Worm (Caenorhabditis elegans) whole organism, L1 larva: Measurements from ENCODE around the gene ddp-1.

Source experiments
- C04F5.9 ChIP-seq: sonication (generic microtip); optimal IDR thresholded peaks from 2 replicates; lab custom pipeline; 2016; ENCODE audit warnings: missing genetic modification characterization, missing compliant biosample characterization
- C16A3.4 ChIP-seq: fragments of 150-350 bp; optimal IDR thresholded peaks from 2 replicates; lab custom pipeline; 2014; ENCODE audit warnings: missing biosample characterization, missing genetic modification characterization
- C34B4.2 ChIP-seq: sonication (generic microtip); optimal IDR thresholded peaks from 2 replicates; lab custom pipeline; 2017; ENCODE audit warnings: mild to moderate bottlenecking, missing genetic modification characterization, missing compliant biosample characterization
- Y116A8C.19 ChIP-seq: sonication (generic microtip); optimal IDR thresholded peaks from 2 replicates; lab custom pipeline; 2016; ENCODE audit warnings: missing compliant biosample characterization, missing genetic modification characterization, borderline replicate concordance
- aha-1 ChIP-seq: fragments of 150-350 bp; optimal IDR thresholded peaks from 2 replicates; lab custom pipeline; 2014; ENCODE audit warnings: missing biosample characterization, missing genetic modification characterization
- alr-1 ChIP-seq: fragments of 200-800 bp; sonication (Bioruptor generic); optimal IDR thresholded peaks from 2 replicates; lab custom pipeline; 2018; ENCODE audit warnings: borderline replicate concordance, mild to moderate bottlenecking, missing genetic modification characterization, missing compliant biosample characterization
- aly-2 ChIP-seq: fragments of 150-350 bp; optimal IDR thresholded peaks from 2 replicates; lab custom pipeline; 2014; ENCODE audit warnings: missing biosample characterization, missing genetic modification characterization
- ceh-8 ChIP-seq: fragments of 200-800 bp; sonication (Bioruptor generic); optimal IDR thresholded peaks from 2 replicates; lab custom pipeline; 2018; ENCODE audit warnings: mild to moderate bottlenecking, missing genetic modification characterization, moderate library complexity, missing compliant biosample characterization
- ceh-82 ChIP-seq, 3 experiments: fragments of 150-350 bp in 1 of 3; sonication (generic microtip) in 2 of 3; optimal IDR thresholded peaks; 2 replicates each; lab custom pipeline; 2014 to 2017; ENCODE audit warnings: missing biosample characterization in 3 of 3, missing genetic modification characterization in 3 of 3
- ceh-90 ChIP-seq: sonication (generic microtip); optimal IDR thresholded peaks from 2 replicates; lab custom pipeline; 2016; ENCODE audit warnings: missing genetic modification characterization, missing compliant biosample characterization
- ces-1 ChIP-seq: fragments of 150-350 bp; optimal IDR thresholded peaks from 2 replicates; lab custom pipeline; 2014; ENCODE audit warnings: missing biosample characterization, missing genetic modification reagents, missing genetic modification characterization
- dpl-1 ChIP-seq, 3 experiments: fragments of 150-350 bp in 2 of 3; sonication (generic microtip) in 1 of 3; optimal IDR thresholded peaks; 2 replicates each; lab custom pipeline; 2014 to 2017; ENCODE audit warnings: missing biosample characterization in 3 of 3, missing genetic modification characterization in 3 of 3, missing genetic modification reagents in 3 of 3
- efl-3 ChIP-seq: fragments of 200-800 bp; sonication (Bioruptor generic); optimal IDR thresholded peaks from 2 replicates; lab custom pipeline; 2018; ENCODE audit warnings: mild to moderate bottlenecking, missing genetic modification characterization, missing compliant biosample characterization
- fkh-4 ChIP-seq: sonication (generic microtip); optimal IDR thresholded peaks from 2 replicates; lab custom pipeline; 2016; ENCODE audit warnings: missing compliant biosample characterization, missing genetic modification characterization, borderline replicate concordance
- fkh-8 ChIP-seq: sonication (generic microtip); optimal IDR thresholded peaks from 2 replicates; lab custom pipeline; 2016; ENCODE audit warnings: mild to moderate bottlenecking, missing genetic modification characterization, missing compliant biosample characterization
- fos-1 ChIP-seq: fragments of 150-350 bp; optimal IDR thresholded peaks from 2 replicates; lab custom pipeline; 2014; ENCODE audit warnings: missing biosample characterization, missing genetic modification characterization
- grh-1 ChIP-seq: fragments of 200-800 bp; sonication (Bioruptor generic); IDR thresholded peaks from 2 replicates; pipeline ENCODE4 v1.3.6; 2022; ENCODE audit warnings: missing genetic modification reagents, missing genetic modification characterization, missing compliant biosample characterization
- hpl-2 ChIP-seq: fragments of 150-350 bp; optimal IDR thresholded peaks from 2 replicates; lab custom pipeline; 2014; ENCODE audit warnings: missing biosample characterization, missing genetic modification reagents, missing genetic modification characterization
- irx-1 ChIP-seq: sonication (generic microtip); optimal IDR thresholded peaks from 2 replicates; lab custom pipeline; 2016; ENCODE audit warnings: missing genetic modification characterization, missing compliant biosample characterization
- jun-1 ChIP-seq: fragments of 150-350 bp; optimal IDR thresholded peaks from 2 replicates; lab custom pipeline; 2014; ENCODE audit warnings: missing biosample characterization, missing genetic modification reagents, missing genetic modification characterization
- lin-13 ChIP-seq: fragments of 150-350 bp; optimal IDR thresholded peaks from 2 replicates; lab custom pipeline; 2014; ENCODE audit warnings: missing biosample characterization, missing genetic modification reagents, missing genetic modification characterization
- lin-15B ChIP-seq: fragments of 150-350 bp; sonication (generic microtip); optimal IDR thresholded peaks from 3 replicates; lab custom pipeline; 2014; ENCODE audit warnings: missing biosample characterization, missing genetic modification characterization
- lin-35 ChIP-seq, 2 experiments: fragments of 150-350 bp; optimal IDR thresholded peaks; 2 replicates each; lab custom pipeline; 2014; ENCODE audit warnings: missing biosample characterization in 2 of 2, missing genetic modification characterization in 2 of 2, missing genetic modification reagents in 2 of 2
- lsy-2 ChIP-seq, 2 experiments: fragments of 150-350 bp; optimal IDR thresholded peaks; 2 replicates each; lab custom pipeline; 2014; ENCODE audit warnings: missing biosample characterization in 2 of 2, missing genetic modification characterization in 2 of 2
- mab-9 ChIP-seq: fragments of 200-800 bp; sonication (Bioruptor generic); IDR thresholded peaks from 2 replicates; pipeline ENCODE4 v1.3.6; 2022; ENCODE audit warnings: missing genetic modification reagents, missing genetic modification characterization, missing compliant biosample characterization
- mef-2 ChIP-seq: fragments of 150-350 bp; optimal IDR thresholded peaks from 2 replicates; lab custom pipeline; 2014; ENCODE audit warnings: missing biosample characterization, missing genetic modification characterization
- mep-1 ChIP-seq: fragments of 150-350 bp; optimal IDR thresholded peaks from 2 replicates; lab custom pipeline; 2014; ENCODE audit warnings: missing biosample characterization, missing genetic modification characterization
- nhr-11 ChIP-seq: fragments of 150-350 bp; optimal IDR thresholded peaks from 2 replicates; lab custom pipeline; 2014; ENCODE audit warnings: missing biosample characterization, missing genetic modification characterization
- nhr-12 ChIP-seq: sonication (generic microtip); optimal IDR thresholded peaks from 2 replicates; lab custom pipeline; 2017; ENCODE audit warnings: missing biosample characterization, missing genetic modification characterization
- nhr-19 ChIP-seq: fragments of 200-800 bp; sonication (Bioruptor generic); conservative IDR thresholded peaks from 2 replicates; pipeline ENCODE4 v1.3.6; 2022; ENCODE audit warnings: missing genetic modification characterization, missing compliant biosample characterization
- nhr-20 ChIP-seq: sonication (generic microtip); optimal IDR thresholded peaks from 2 replicates; lab custom pipeline; 2016; ENCODE audit warnings: mild to moderate bottlenecking, missing genetic modification characterization, missing compliant biosample characterization
- nhr-237 ChIP-seq: fragments of 150-350 bp; optimal IDR thresholded peaks from 2 replicates; lab custom pipeline; 2014; ENCODE audit warnings: missing biosample characterization, missing genetic modification characterization
- nhr-28 ChIP-seq: fragments of 150-350 bp; optimal IDR thresholded peaks from 2 replicates; lab custom pipeline; 2014; ENCODE audit warnings: missing biosample characterization, missing genetic modification characterization
- nhr-47 ChIP-seq: sonication (generic microtip); optimal IDR thresholded peaks from 2 replicates; lab custom pipeline; 2016; ENCODE audit warnings: mild to moderate bottlenecking, missing genetic modification characterization, moderate library complexity, missing compliant biosample characterization
- nhr-84 ChIP-seq: sonication (generic microtip); optimal IDR thresholded peaks from 2 replicates; lab custom pipeline; 2017; ENCODE audit warnings: missing biosample characterization, missing genetic modification characterization
- pax-3 ChIP-seq: fragments of 200-800 bp; sonication (Bioruptor generic); optimal IDR thresholded peaks from 2 replicates; lab custom pipeline; 2018; ENCODE audit warnings: mild to moderate bottlenecking, missing genetic modification characterization, moderate library complexity, missing compliant biosample characterization
- skn-1 ChIP-seq: fragments of 150-350 bp; optimal IDR thresholded peaks from 2 replicates; lab custom pipeline; 2014; ENCODE audit warnings: missing biosample characterization, missing genetic modification characterization
- snu-23 ChIP-seq: sonication (generic microtip); optimal IDR thresholded peaks from 2 replicates; lab custom pipeline; 2016; ENCODE audit warnings: missing genetic modification characterization, missing compliant biosample characterization
- tbx-2 ChIP-seq: sonication (generic microtip); optimal IDR thresholded peaks from 2 replicates; lab custom pipeline; 2016; ENCODE audit warnings: missing genetic modification characterization, missing compliant biosample characterization
- tlp-1 ChIP-seq: fragments of 150-350 bp; optimal IDR thresholded peaks from 2 replicates; lab custom pipeline; 2014; ENCODE audit warnings: missing biosample characterization, missing genetic modification characterization
- unc-130 ChIP-seq: fragments of 150-350 bp; optimal IDR thresholded peaks from 2 replicates; lab custom pipeline; 2017; ENCODE audit warnings: missing biosample characterization, missing genetic modification characterization, inconsistent platforms
- xbp-1 ChIP-seq: sonication (generic microtip); optimal IDR thresholded peaks from 2 replicates; lab custom pipeline; 2016; ENCODE audit warnings: missing genetic modification characterization, missing compliant biosample characterization
- zag-1 ChIP-seq: fragments of 150-350 bp; optimal IDR thresholded peaks from 2 replicates; lab custom pipeline; 2014; ENCODE audit warnings: missing biosample characterization, missing genetic modification characterization

Gene ddp-1

ce11 chrIII:1859532-1859931 is at the start of gene ddp-1 (continued):
- TF ChIP-seq nhr-11 (peak; percentile 89), grh-1 (GFP tag; lab: Robert Waterston, UW) (peak; percentile 96), C34B4.2 (tag; lab: Kevin White, UChicago) (peak; percentile 71), tlp-1 (tag; lab: Kevin White, UChicago) (no peak), fos-1 (tag; lab: Kevin White, UChicago) (peak; percentile 91), C04F5.9 (tag; lab: Kevin White, UChicago) (peak; percentile 86), lin-15B (peak; percentile 90), efl-3 (GFP tag; lab: Kevin White, UChicago) (peak; percentile 94), lin-13 (peak; percentile 99), nhr-19 (GFP tag; lab: Robert Waterston, UW) (peak; percentile 96), fkh-8 (peak; percentile 94), pax-3 (tag; lab: Kevin White, UChicago) (peak; percentile 91), skn-1 (tag; lab: Kevin White, UChicago) (peak; percentile 92), C16A3.4 (peak; percentile 97), nhr-47 (tag; lab: Kevin White, UChicago) (peak; percentile 98), ceh-82 (tag; optimal IDR thresholded peaks at IDR 0.05; lab: Kevin White, UChicago) (peak; percentile 98), lsy-2 (tag; optimal IDR thresholded peaks at IDR 0.05; lab: Kevin White, UChicago) (peak; percentile 96 to 97), tbx-2 (tag; lab: Kevin White, UChicago) (peak; percentile 96), mab-9 (peak; percentile 90), ceh-90 (tag; lab: Kevin White, UChicago) (peak; percentile 53), zag-1 (tag; lab: Kevin White, UChicago) (peak; percentile 81), ceh-8 (GFP tag; lab: Kevin White, UChicago) (peak; percentile 97), nhr-12 (peak; percentile 51), Y116A8C.19 (tag; lab: Kevin White, UChicago) (peak; percentile 42), snu-23 (peak; percentile 98), fkh-4 (tag; lab: Kevin White, UChicago) (peak; percentile 78), mef-2 (tag; lab: Kevin White, UChicago) (peak; percentile 69), xbp-1 (peak; percentile 95), alr-1 (tag; lab: Kevin White, UChicago) (no peak), hpl-2 (GFP tag; lab: Kevin White, UChicago) (peak; percentile 60), aly-2 (tag; lab: Kevin White, UChicago) (peak; percentile 97), nhr-28 (tag; lab: Kevin White, UChicago) (no peak)
- TF ChIP-seq, all 84 proteins: peak for 72

DNA sequence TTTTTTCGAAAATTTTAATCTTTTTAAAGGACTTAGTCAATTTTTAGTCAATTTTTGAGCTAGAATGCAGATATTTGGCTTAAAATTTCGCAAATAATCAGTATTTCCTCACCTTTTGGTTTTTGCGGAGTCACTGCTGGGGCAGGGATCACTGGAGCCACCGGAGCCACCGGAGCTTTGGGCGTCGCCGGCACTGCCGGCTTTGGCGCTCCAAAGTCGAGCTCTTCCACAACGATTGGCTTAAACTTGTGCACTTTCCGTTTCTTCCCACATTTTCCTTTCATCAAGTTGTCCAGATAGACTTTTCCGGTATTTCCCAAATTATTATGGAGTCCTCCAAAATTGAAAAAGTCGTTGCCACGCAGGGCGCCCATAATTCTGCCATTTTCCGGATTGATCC is 45.4 kb upstream of the ddp-1 start:
- TF ChIP-seq mep-1 = no peak
- no peak for TF ChIP-seq unc-130 (tag; lab: Kevin White, UChicago)
- TF ChIP-seq jun-1 = no peak
- TF ChIP-seq nhr-84 (tag; lab: Kevin White, UChicago) = no peak
- TF ChIP-seq dpl-1 (GFP tag; optimal IDR thresholded peaks at IDR 0.05; lab: Kevin White, UChicago) = no peak
- TF ChIP-seq ces-1 = no peak
- TF ChIP-seq nhr-28 (tag; lab: Kevin White, UChicago) = no peak
- TF ChIP-seq ceh-90 (tag; lab: Kevin White, UChicago) = no peak
- no peak for TF ChIP-seq grh-1 (GFP tag; lab: Robert Waterston, UW)
- no peak for TF ChIP-seq nhr-237 (tag; lab: Kevin White, UChicago)
- TF ChIP-seq tlp-1 (tag; lab: Kevin White, UChicago) = no peak
- no peak for TF ChIP-seq aly-2 (tag; lab: Kevin White, UChicago)
- TF ChIP-seq mab-9 = no peak
- TF ChIP-seq lin-35 (GFP tag; optimal IDR thresholded peaks at IDR 0.05; lab: Kevin White, UChicago) = no peak
- no peak for TF ChIP-seq snu-23
- TF ChIP-seq xbp-1 = no peak
- TF ChIP-seq irx-1 (tag; lab: Kevin White, UChicago) = no peak
- TF ChIP-seq aha-1 (tag; lab: Kevin White, UChicago) = no peak
- TF ChIP-seq nhr-20 (tag; lab: Kevin White, UChicago) = no peak
- TF ChIP-seq nhr-47 (tag; lab: Kevin White, UChicago) = no peak
